Worm (Caenorhabditis elegans): Measurements from ENCODE around the gene F44D12.16.

The F44D12.16 gene

DNA sequence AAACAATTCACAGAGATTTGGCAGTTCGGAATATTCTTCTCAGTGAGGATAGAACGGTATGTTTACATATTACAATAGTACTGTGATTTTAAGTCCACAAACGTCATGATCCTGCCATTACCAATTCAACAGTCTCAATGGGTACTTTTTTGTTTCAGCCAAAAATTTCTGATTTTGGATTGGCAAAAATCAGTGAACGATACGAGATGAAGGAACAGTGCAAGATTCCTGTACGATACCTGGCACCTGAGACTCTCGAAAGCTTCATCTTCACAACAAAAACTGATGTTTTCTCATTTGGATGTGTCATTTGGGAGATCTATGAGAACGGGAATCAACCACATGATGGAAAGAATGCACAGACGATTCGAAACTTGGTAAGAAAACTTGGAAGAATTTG lies 49.1 kb downstream of the F44D12.16 start (continued):
- no peak for TF ChIP-seq sea-2 (GFP tag; IDR thresholded peaks at IDR 0.05)
- TF ChIP-seq die-1 (tag; optimal IDR thresholded peaks at IDR 0.05) = no peak
- no peak for TF ChIP-seq Y53F4B.3 (GFP tag; IDR thresholded peaks at IDR 0.05)
- TF ChIP-seq unc-62 (GFP tag; optimal IDR thresholded peaks at IDR 0.05) = no peak
